Worm (Caenorhabditis elegans) whole organism, mixed stage, embryonic: ENCODE results near the gene ins-12.
A peak's percentile ranks its signal among the peaks of the same experiment; 100 is the strongest.
"Not testable (repeated sequence)": the region's sequence is repeated elsewhere in the genome, so short reads cannot be mapped to it uniquely, and the experiment has no call there.

Experiments
- M03D4.4 ChIP-seq: sonication (generic microtip); optimal IDR thresholded peaks from 2 replicates; lab custom pipeline; 2017; ENCODE audit warnings: mild to moderate bottlenecking, missing genetic modification characterization, missing compliant biosample characterization
- bed-3 ChIP-seq: fragments of 200-800 bp; sonication (Bioruptor generic); optimal IDR thresholded peaks from 3 replicates; lab custom pipeline; 2018; ENCODE audit warnings: mild to moderate bottlenecking, missing genetic modification characterization, moderate library complexity, missing compliant biosample characterization
- blmp-1 ChIP-seq: fragments of 150-350 bp; optimal IDR thresholded peaks from 2 replicates; lab custom pipeline; 2014; ENCODE audit warnings: missing biosample characterization, missing genetic modification characterization
- ceh-39 ChIP-seq: fragments of 150-350 bp; optimal IDR thresholded peaks from 2 replicates; lab custom pipeline; 2014; ENCODE audit warnings: missing biosample characterization, missing genetic modification characterization
- ceh-43 ChIP-seq: fragments of 200-800 bp; sonication (Bioruptor generic); optimal IDR thresholded peaks from 2 replicates; lab custom pipeline; 2018; ENCODE audit warnings: mild to moderate bottlenecking, missing genetic modification characterization, moderate library complexity, missing compliant biosample characterization
- ceh-83 ChIP-seq: fragments of 200-800 bp; sonication (Bioruptor generic); optimal IDR thresholded peaks from 2 replicates; lab custom pipeline; 2018; ENCODE audit warnings: mild to moderate bottlenecking, missing genetic modification characterization, missing compliant biosample characterization
- ces-1 ChIP-seq: fragments of 150-350 bp; optimal IDR thresholded peaks from 2 replicates; lab custom pipeline; 2014; ENCODE audit warnings: missing biosample characterization, missing genetic modification reagents, missing genetic modification characterization
- cnd-1 ChIP-seq: fragments of 200-800 bp; sonication (Bioruptor generic); optimal IDR thresholded peaks from 2 replicates; lab custom pipeline; 2018; ENCODE audit warnings: mild to moderate bottlenecking, missing genetic modification characterization, missing compliant biosample characterization
- drap-1 ChIP-seq: fragments of 200-800 bp; sonication (Bioruptor generic); optimal IDR thresholded peaks from 3 replicates; lab custom pipeline; 2018; ENCODE audit warnings: mild to moderate bottlenecking, missing genetic modification characterization, missing compliant biosample characterization
- elt-1 ChIP-seq: sonication (generic microtip); optimal IDR thresholded peaks from 2 replicates; lab custom pipeline; 2017; ENCODE audit warnings: missing genetic modification characterization, mild to moderate bottlenecking, missing compliant biosample characterization, antibody characterized with exemption, moderate library complexity, borderline replicate concordance; ENCODE audit not compliant: insufficient read depth
- elt-3 ChIP-seq: fragments of 150-350 bp; optimal IDR thresholded peaks from 2 replicates; lab custom pipeline; 2014; ENCODE audit warnings: missing biosample characterization, missing genetic modification characterization
- flh-1 ChIP-seq: fragments of 200-800 bp; sonication (Bioruptor generic); optimal IDR thresholded peaks from 2 replicates; lab custom pipeline; 2018; ENCODE audit warnings: mild to moderate bottlenecking, missing genetic modification characterization, moderate library complexity, missing compliant biosample characterization
- ham-2 ChIP-seq: fragments of 200-800 bp; sonication (Bioruptor generic); optimal IDR thresholded peaks from 2 replicates; lab custom pipeline; 2018; ENCODE audit warnings: mild to moderate bottlenecking, missing genetic modification characterization, missing compliant biosample characterization
- hlh-1 ChIP-seq: fragments of 150-350 bp; optimal IDR thresholded peaks from 2 replicates; lab custom pipeline; 2014; ENCODE audit warnings: missing biosample characterization, missing genetic modification reagents, missing genetic modification characterization
- lin-13 ChIP-seq: fragments of 150-350 bp; optimal IDR thresholded peaks from 2 replicates; lab custom pipeline; 2014; ENCODE audit warnings: missing biosample characterization, missing genetic modification characterization
- lin-32 ChIP-seq: fragments of 200-800 bp; sonication (Bioruptor generic); optimal IDR thresholded peaks from 2 replicates; lab custom pipeline; 2018; ENCODE audit warnings: mild to moderate bottlenecking, missing genetic modification characterization, missing compliant biosample characterization
- lsy-2 ChIP-seq: fragments of 150-350 bp; optimal IDR thresholded peaks from 2 replicates; lab custom pipeline; 2014; ENCODE audit warnings: missing biosample characterization, missing genetic modification characterization
- mab-5 ChIP-seq: fragments of 150-350 bp; optimal IDR thresholded peaks from 2 replicates; lab custom pipeline; 2014; ENCODE audit warnings: missing biosample characterization, missing genetic modification characterization
- mep-1 ChIP-seq: fragments of 150-350 bp; optimal IDR thresholded peaks from 2 replicates; lab custom pipeline; 2017; ENCODE audit warnings: missing biosample characterization, missing genetic modification reagents, missing genetic modification characterization, inconsistent platforms
- mls-2 ChIP-seq: sonication (generic microtip); optimal IDR thresholded peaks from 2 replicates; lab custom pipeline; 2016; ENCODE audit warnings: mild to moderate bottlenecking, missing genetic modification characterization, moderate library complexity, missing compliant biosample characterization
- nhr-12 ChIP-seq: fragments of 150-350 bp; optimal IDR thresholded peaks from 2 replicates; lab custom pipeline; 2014; ENCODE audit warnings: missing biosample characterization, missing genetic modification characterization
- nhr-2 ChIP-seq: fragments of 150-350 bp; optimal IDR thresholded peaks from 2 replicates; lab custom pipeline; 2014; ENCODE audit warnings: missing biosample characterization, missing genetic modification characterization
- nhr-237 ChIP-seq: fragments of 150-350 bp; optimal IDR thresholded peaks from 2 replicates; lab custom pipeline; 2014; ENCODE audit warnings: missing biosample characterization, missing genetic modification characterization
- nhr-28 ChIP-seq: fragments of 150-350 bp; optimal IDR thresholded peaks from 2 replicates; lab custom pipeline; 2014; ENCODE audit warnings: missing biosample characterization, missing genetic modification characterization
- nhr-76 ChIP-seq: sonication (generic microtip); optimal IDR thresholded peaks from 2 replicates; lab custom pipeline; 2017; ENCODE audit warnings: missing biosample characterization, missing genetic modification characterization
- pha-4 ChIP-seq: fragments of 150-350 bp; optimal IDR thresholded peaks from 2 replicates; lab custom pipeline; 2018; ENCODE audit warnings: missing biosample characterization, missing genetic modification reagents, missing genetic modification characterization
- sem-2 ChIP-seq: fragments of 200-800 bp; sonication (Bioruptor generic); optimal IDR thresholded peaks from 2 replicates; lab custom pipeline; 2018; ENCODE audit warnings: mild to moderate bottlenecking, missing genetic modification characterization, missing compliant biosample characterization
- snpc-4 ChIP-seq: fragments of 150-350 bp; optimal IDR thresholded peaks from 2 replicates; lab custom pipeline; 2014; ENCODE audit warnings: missing biosample characterization, missing genetic modification characterization
- sptf-1 ChIP-seq: sonication (generic microtip); optimal IDR thresholded peaks from 2 replicates; lab custom pipeline; 2017; ENCODE audit warnings: mild to moderate bottlenecking, missing genetic modification characterization, moderate library complexity, missing compliant biosample characterization
- tbx-8 ChIP-seq: fragments of 200-800 bp; sonication (Bioruptor generic); optimal IDR thresholded peaks from 2 replicates; lab custom pipeline; 2018; ENCODE audit warnings: mild to moderate bottlenecking, missing genetic modification characterization, moderate library complexity, missing compliant biosample characterization
- unc-120 ChIP-seq: sonication (generic microtip); optimal IDR thresholded peaks from 2 replicates; lab custom pipeline; 2017; ENCODE audit warnings: missing genetic modification characterization, missing compliant biosample characterization; ENCODE audit not compliant: poor library complexity, severe bottlenecking
- unc-39 ChIP-seq: fragments of 150-350 bp; optimal IDR thresholded peaks from 2 replicates; lab custom pipeline; 2014; ENCODE audit warnings: missing biosample characterization, missing genetic modification characterization
- unc-62 ChIP-seq: fragments of 150-350 bp; optimal IDR thresholded peaks from 2 replicates; lab custom pipeline; 2014; ENCODE audit warnings: missing biosample characterization, missing genetic modification reagents, missing genetic modification characterization
- zip-8 ChIP-seq: fragments of 150-350 bp; optimal IDR thresholded peaks from 2 replicates; lab custom pipeline; 2014; ENCODE audit warnings: missing biosample characterization, missing genetic modification characterization
- ztf-11 ChIP-seq: fragments of 150-350 bp; optimal IDR thresholded peaks from 2 replicates; lab custom pipeline; 2014; ENCODE audit warnings: missing biosample characterization, missing genetic modification characterization

Gene ins-12

ce11 chrII:5537524-5537923 lies 16.9 kb upstream of the ins-12 start, which contains the start of gene C17C3.11:
Gene C17C3.11 (plus strand): TSS chrII:5537824.
- TF ChIP-seq unc-39 (tag; lab: Kevin White, UChicago) (no peak), nhr-76 (no peak), nhr-2 (tag; lab: Kevin White, UChicago) (no peak), hlh-1 (tag; lab: Kevin White, UChicago) (no peak), mep-1 (tag; lab: Kevin White, UChicago) (no peak), pha-4 (tag; lab: Kevin White, UChicago) (no peak), sptf-1 (tag; lab: Kevin White, UChicago) (no peak), tbx-8 (GFP tag; lab: Kevin White, UChicago) (no peak), unc-120 (tag; lab: Kevin White, UChicago) (no peak)
- TF ChIP-seq, all 35 proteins: peak for 0

ce11 chrII:5540113-5540512 lies 14.3 kb upstream of the ins-12 start, which contains the start of gene hlh-27:
Gene hlh-27 (minus strand): TSS chrII:5540213.
- not testable (repeated sequence) for TF ChIP-seq ceh-83; ceh-39 (tag; lab: Kevin White, UChicago); nhr-2 (tag; lab: Kevin White, UChicago)

- TF ChIP-seq ham-2 (GFP tag; lab: Kevin White, UChicago) = no peak
- no peak for TF ChIP-seq sem-2 (GFP tag; lab: Kevin White, UChicago)
- TF ChIP-seq nhr-237 (tag; lab: Kevin White, UChicago) = no peak
- no peak for TF ChIP-seq mab-5 (tag; lab: Kevin White, UChicago)
- TF ChIP-seq pha-4 (tag; lab: Kevin White, UChicago) = no peak
- no peak for TF ChIP-seq ceh-83
- no peak for TF ChIP-seq unc-120 (tag; lab: Kevin White, UChicago)
- TF ChIP-seq ztf-11 = no peak
- TF ChIP-seq drap-1 (GFP tag; lab: Kevin White, UChicago) = no peak
- TF ChIP-seq lin-13 (tag; lab: Kevin White, UChicago) = no peak
- TF ChIP-seq lsy-2 (tag; lab: Kevin White, UChicago) = no peak
- no peak for TF ChIP-seq nhr-12 (tag; lab: Kevin White, UChicago)
- no peak for TF ChIP-seq elt-3 (tag; lab: Kevin White, UChicago)
- TF ChIP-seq unc-62 (GFP tag; lab: Kevin White, UChicago) = no peak
- TF ChIP-seq mep-1 (tag; lab: Kevin White, UChicago) = no peak
- TF ChIP-seq cnd-1 (tag; lab: Kevin White, UChicago) = no peak
- no peak for TF ChIP-seq ceh-39 (tag; lab: Kevin White, UChicago)
- TF ChIP-seq elt-1 = no peak
- TF ChIP-seq zip-8 (tag; lab: Kevin White, UChicago) = no peak
Measured at ce11 chrII:5541685-5542084, 12.7 kb upstream of the ins-12 start, which contains the start of gene C17C3.24. Gene C17C3.24 (minus strand): TSS chrII:5541785.

ce11 chrII:5543476-5544144 lies 10.8 kb upstream of the ins-12 start:
- peak; percentile 65 for TF ChIP-seq bed-3 (GFP tag; lab: Kevin White, UChicago)
- peak; percentile 55 for TF ChIP-seq unc-39 (tag; lab: Kevin White, UChicago)
- peak; percentile 89 for TF ChIP-seq drap-1 (GFP tag; lab: Kevin White, UChicago)
- TF ChIP-seq mab-5 (tag; lab: Kevin White, UChicago) = peak; percentile 84
- no peak for TF ChIP-seq blmp-1 (tag; lab: Kevin White, UChicago)
- peak; percentile 84 for TF ChIP-seq lsy-2 (tag; lab: Kevin White, UChicago)
- TF ChIP-seq mls-2 = peak; percentile 95
- peak; percentile 72 for TF ChIP-seq hlh-1 (tag; lab: Kevin White, UChicago)
- TF ChIP-seq flh-1 (GFP tag; lab: Kevin White, UChicago) = peak; percentile 29
- TF ChIP-seq cnd-1 (tag; lab: Kevin White, UChicago) = peak; percentile 80
- TF ChIP-seq nhr-76 = no peak
- no peak for TF ChIP-seq elt-1
- peak; percentile 93 for TF ChIP-seq sptf-1 (tag; lab: Kevin White, UChicago)
- TF ChIP-seq ztf-11 = peak; percentile 83
- TF ChIP-seq ces-1 = peak; percentile 99
- peak; percentile 93 for TF ChIP-seq ceh-83
- TF ChIP-seq snpc-4 (tag; lab: Kevin White, UChicago) = no peak
- peak; percentile 74 for TF ChIP-seq ceh-39 (tag; lab: Kevin White, UChicago)
- TF ChIP-seq lin-32 (GFP tag; lab: Kevin White, UChicago) = peak; percentile 78
- TF ChIP-seq nhr-28 = peak; percentile 24
- TF ChIP-seq nhr-237 (tag; lab: Kevin White, UChicago) = peak; percentile 92
- TF ChIP-seq elt-3 (tag; lab: Kevin White, UChicago) = peak; percentile 80
- TF ChIP-seq M03D4.4 (tag; lab: Kevin White, UChicago) = peak; percentile 86
- peak; percentile 86 for TF ChIP-seq nhr-2 (tag; lab: Kevin White, UChicago)
- TF ChIP-seq sem-2 (GFP tag; lab: Kevin White, UChicago) = peak; percentile 76
- TF ChIP-seq zip-8 (tag; lab: Kevin White, UChicago) = no peak
- TF ChIP-seq pha-4 (tag; lab: Kevin White, UChicago) = peak; percentile 92
- peak; percentile 75 for TF ChIP-seq ham-2 (GFP tag; lab: Kevin White, UChicago)
- TF ChIP-seq unc-62 (GFP tag; lab: Kevin White, UChicago) = peak; percentile 89
- TF ChIP-seq mep-1 (tag; lab: Kevin White, UChicago) = peak; percentile 96
- TF ChIP-seq lin-13 (tag; lab: Kevin White, UChicago) = peak; percentile 85
- TF ChIP-seq unc-120 (tag; lab: Kevin White, UChicago) = peak; percentile 94
- peak; percentile 93 for TF ChIP-seq tbx-8 (GFP tag; lab: Kevin White, UChicago)
- peak; percentile 86 for TF ChIP-seq ceh-43
- TF ChIP-seq nhr-12 (tag; lab: Kevin White, UChicago) = peak; percentile 89
